Worm (Caenorhabditis elegans) whole organism, midembryonic: Measurements from ENCODE around the gene F21F8.5.

ENCODE experiments used
- T22C8.4 ChIP-seq: fragments of 200-800 bp; sonication (Bioruptor generic); IDR thresholded peaks from 2 replicates; pipeline ENCODE4 v1.3.6; 2022; ENCODE audit warnings: missing genetic modification characterization, missing compliant biosample characterization
- cog-1 ChIP-seq: sonication (generic microtip); optimal IDR thresholded peaks from 2 replicates; lab custom pipeline; 2016; ENCODE audit warnings: missing genetic modification characterization, missing compliant biosample characterization
- flt-1 ChIP-seq: fragments of 200-800 bp; sonication (Bioruptor generic); IDR thresholded peaks from 2 replicates; pipeline ENCODE4 v1.3.6; 2022; ENCODE audit warnings: missing genetic modification characterization, missing compliant biosample characterization
- klf-2 ChIP-seq: fragments of 200-800 bp; sonication (Bioruptor generic); conservative IDR thresholded peaks from 2 replicates; pipeline ENCODE4 v1.3.6; 2022; ENCODE audit warnings: missing genetic modification reagents, missing genetic modification characterization, missing compliant biosample characterization
- med-1 ChIP-seq: sonication (generic microtip); optimal IDR thresholded peaks from 2 replicates; lab custom pipeline; 2017; ENCODE audit warnings: missing genetic modification characterization, mild to moderate bottlenecking, missing compliant biosample characterization, antibody characterized with exemption, missing genetic modification reagents; ENCODE audit not compliant: insufficient read depth
- ref-1 ChIP-seq: fragments of 200-800 bp; sonication (Bioruptor generic); conservative IDR thresholded peaks from 2 replicates; pipeline ENCODE4 v1.3.6; 2022; ENCODE audit warnings: missing genetic modification reagents, missing genetic modification characterization, missing compliant biosample characterization
- tab-1 ChIP-seq: fragments of 200-800 bp; sonication (Bioruptor generic); IDR thresholded peaks from 2 replicates; pipeline ENCODE4 v1.3.6; 2022; ENCODE audit warnings: missing genetic modification characterization, missing compliant biosample characterization
- ztf-23 ChIP-seq: fragments of 200-800 bp; sonication (Bioruptor generic); IDR thresholded peaks from 2 replicates; pipeline ENCODE4 v1.3.6; 2022; ENCODE audit warnings: missing genetic modification reagents, missing genetic modification characterization, missing compliant biosample characterization
- ztf-29 ChIP-seq: fragments of 200-800 bp; sonication (Bioruptor generic); IDR thresholded peaks from 2 replicates; pipeline ENCODE4 v1.3.6; 2022; ENCODE audit warnings: missing genetic modification reagents, missing genetic modification characterization, missing compliant biosample characterization

F21F8.5 gene

DNA sequence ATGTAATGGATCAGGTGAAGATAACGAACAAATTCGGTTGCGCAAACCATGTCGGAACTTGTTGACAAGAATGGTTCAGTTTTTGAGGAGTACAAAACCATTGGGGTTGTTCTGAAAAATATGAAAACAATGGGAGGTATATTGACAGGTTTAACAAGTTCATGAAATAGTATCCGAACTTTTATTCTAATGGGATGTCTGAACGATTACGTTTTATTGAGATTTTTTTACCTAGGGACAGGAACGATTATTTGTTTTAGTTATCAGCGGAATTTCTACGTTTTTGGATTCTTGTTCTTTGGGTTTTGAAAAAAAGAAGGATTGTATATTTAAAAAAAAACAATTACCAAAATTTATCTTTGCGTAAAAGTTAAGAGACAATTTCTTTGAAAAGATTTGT, 14.6 kb upstream of the F21F8.5 start, which contains the start of gene str-135:
str-135 (minus strand) TSS at position 101 of the 400 bp plus-strand sequence.
- no peak for TF ChIP-seq med-1 (GFP tag; lab: Kevin White, UChicago)
- TF ChIP-seq tab-1 (GFP tag; lab: Robert Waterston, UW), result no peak
- no peak for TF ChIP-seq cog-1 (tag; lab: Kevin White, UChicago)
- TF ChIP-seq ztf-29 (GFP tag; lab: Robert Waterston, UW), result no peak
- no peak for TF ChIP-seq T22C8.4 (GFP tag; lab: Robert Waterston, UW)
- TF ChIP-seq klf-2 (GFP tag; lab: Robert Waterston, UW), result no peak
- TF ChIP-seq ref-1 (GFP tag; lab: Robert Waterston, UW), result no peak
- no peak for TF ChIP-seq ztf-23 (GFP tag; lab: Robert Waterston, UW)
- no peak for TF ChIP-seq flt-1 (GFP tag; lab: Robert Waterston, UW)

DNA sequence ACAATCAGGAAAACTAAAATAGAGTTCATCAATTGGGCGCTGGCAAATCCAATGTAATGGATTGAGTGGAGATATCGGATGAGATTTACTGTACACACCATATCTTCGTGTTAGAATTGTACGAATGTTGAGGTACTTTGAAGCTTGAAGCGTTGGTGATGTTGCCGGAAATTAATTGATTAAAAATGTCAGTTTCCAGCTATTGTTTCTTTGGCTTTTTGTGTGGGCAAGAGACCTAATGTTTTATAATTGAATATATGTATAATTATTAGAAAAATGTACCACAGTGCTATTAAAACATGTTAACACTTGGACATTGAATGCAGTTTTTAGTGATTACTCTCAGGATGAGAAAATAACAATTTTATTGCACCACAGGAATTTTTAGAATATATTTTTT, 12.7 kb upstream of the F21F8.5 start, which contains the start of gene str-136:
str-136 (minus strand) TSS at position 101 of the 400 bp plus-strand sequence.
- TF ChIP-seq cog-1 (tag; lab: Kevin White, UChicago), result no peak
- no peak for TF ChIP-seq ztf-29 (GFP tag; lab: Robert Waterston, UW)
- TF ChIP-seq flt-1 (GFP tag; lab: Robert Waterston, UW), result no peak
- TF ChIP-seq ref-1 (GFP tag; lab: Robert Waterston, UW), result no peak
- TF ChIP-seq ztf-23 (GFP tag; lab: Robert Waterston, UW), result no peak
- TF ChIP-seq T22C8.4 (GFP tag; lab: Robert Waterston, UW), result no peak
- TF ChIP-seq tab-1 (GFP tag; lab: Robert Waterston, UW), result no peak
- TF ChIP-seq klf-2 (GFP tag; lab: Robert Waterston, UW), result no peak

DNA sequence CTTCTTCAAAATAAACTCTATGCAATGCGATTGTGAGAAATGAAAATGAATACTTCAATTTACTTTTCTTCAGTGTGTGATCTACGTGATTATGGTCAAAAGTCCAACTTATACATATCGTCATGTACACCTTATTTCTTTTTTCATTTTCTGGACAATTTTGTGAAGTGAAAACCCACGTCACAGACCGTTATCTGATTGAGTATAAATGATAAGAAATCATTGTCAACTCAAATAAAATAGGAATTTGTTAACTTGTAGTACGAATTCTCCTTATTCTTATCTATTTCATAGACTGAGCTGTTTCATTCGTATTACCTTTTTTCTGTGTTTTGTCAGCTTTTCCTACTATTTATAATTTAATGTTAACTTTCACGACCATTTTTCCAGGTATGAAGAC, 5.9 kb upstream of the F21F8.5 start, which contains the start of gene asp-5:
asp-5 (plus strand) TSS at position 391 of the 400 bp plus-strand sequence.
- TF ChIP-seq klf-2 (GFP tag; lab: Robert Waterston, UW) (no peak), flt-1 (GFP tag; lab: Robert Waterston, UW) (no peak), ztf-23 (GFP tag; lab: Robert Waterston, UW) (no peak), T22C8.4 (GFP tag; lab: Robert Waterston, UW) (no peak), tab-1 (GFP tag; lab: Robert Waterston, UW) (no peak), med-1 (GFP tag; lab: Kevin White, UChicago) (no peak)

DNA sequence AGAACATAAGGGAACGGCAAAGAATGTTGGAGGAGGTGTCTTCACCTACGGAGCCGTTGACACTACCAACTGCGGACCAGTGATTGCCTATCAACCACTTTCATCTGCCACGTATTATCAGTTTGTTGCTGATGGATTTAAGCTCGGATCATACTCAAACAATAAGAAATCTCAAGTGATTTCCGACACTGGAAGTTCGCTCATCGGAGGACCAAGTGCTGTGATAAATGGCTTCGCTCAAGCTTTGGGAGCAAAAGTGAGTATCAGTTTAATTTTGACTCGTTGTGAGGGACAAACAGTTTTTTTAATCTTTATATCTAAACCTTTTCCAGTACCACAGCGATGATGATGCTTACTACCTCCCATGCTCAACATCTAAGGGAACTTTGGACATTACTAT, 5.3 kb upstream of the F21F8.5 start:
- TF ChIP-seq ztf-23 (GFP tag; lab: Robert Waterston, UW) (no peak), T22C8.4 (GFP tag; lab: Robert Waterston, UW) (no peak), tab-1 (GFP tag; lab: Robert Waterston, UW) (no peak), ztf-29 (GFP tag; lab: Robert Waterston, UW) (no peak), ref-1 (GFP tag; lab: Robert Waterston, UW) (no peak), med-1 (GFP tag; lab: Kevin White, UChicago) (no peak), klf-2 (GFP tag; lab: Robert Waterston, UW) (no peak), flt-1 (GFP tag; lab: Robert Waterston, UW) (no peak), cog-1 (tag; lab: Kevin White, UChicago) (no peak)

DNA sequence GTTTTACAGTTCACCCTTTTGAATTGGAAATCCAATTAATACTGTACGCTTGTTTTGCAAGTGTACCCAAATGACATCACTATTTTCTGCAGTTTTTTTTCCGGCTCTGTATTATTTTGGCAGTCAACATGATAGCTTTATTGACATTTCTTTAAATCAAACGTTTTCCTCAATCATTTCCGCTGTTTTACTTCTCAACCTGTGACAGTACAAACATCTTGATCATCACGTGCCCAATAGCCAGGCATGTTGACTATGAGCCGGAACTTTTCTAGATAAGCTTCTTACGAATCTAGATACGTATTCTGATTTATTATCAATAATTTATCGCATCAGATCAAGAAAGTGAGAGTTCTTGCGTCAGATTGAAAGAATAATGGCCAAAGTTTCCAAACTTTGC, 3.7 kb upstream of the F21F8.5 start:
- no peak for TF ChIP-seq ref-1 (GFP tag; lab: Robert Waterston, UW)
- no peak for TF ChIP-seq klf-2 (GFP tag; lab: Robert Waterston, UW)
- TF ChIP-seq ztf-23 (GFP tag; lab: Robert Waterston, UW), result no peak
- no peak for TF ChIP-seq cog-1 (tag; lab: Kevin White, UChicago)
- no peak for TF ChIP-seq med-1 (GFP tag; lab: Kevin White, UChicago)
- TF ChIP-seq T22C8.4 (GFP tag; lab: Robert Waterston, UW), result no peak
- TF ChIP-seq tab-1 (GFP tag; lab: Robert Waterston, UW), result no peak
- no peak for TF ChIP-seq ztf-29 (GFP tag; lab: Robert Waterston, UW)
- TF ChIP-seq flt-1 (GFP tag; lab: Robert Waterston, UW), result no peak

DNA sequence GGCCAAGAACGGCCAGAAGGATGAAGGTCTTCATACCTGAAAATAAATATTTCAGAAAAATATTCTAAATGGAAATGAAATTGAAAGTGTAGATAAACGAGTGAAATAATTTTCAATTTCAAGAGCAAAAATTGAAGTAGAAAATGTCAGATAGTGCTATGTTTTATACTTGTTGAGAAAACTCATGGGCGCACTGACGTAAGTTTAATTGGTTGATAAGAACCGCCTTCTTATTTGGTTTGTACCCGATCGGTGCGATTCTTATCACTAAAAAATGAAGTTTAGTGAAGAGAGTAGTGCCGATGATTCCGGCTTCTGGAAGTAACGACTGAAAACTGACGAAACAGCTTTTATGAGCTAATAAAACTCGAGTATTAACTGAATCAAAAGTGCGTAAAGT, 2.8 kb upstream of the F21F8.5 start, which contains the start of the genes asp-6 and asp-12:
asp-6 (minus strand) TSS at position 36 of the 400 bp plus-strand sequence.
asp-12 (plus strand) TSS at position 309 of the 400 bp plus-strand sequence.
- TF ChIP-seq ref-1 (GFP tag; lab: Robert Waterston, UW), result no peak
- no peak for TF ChIP-seq klf-2 (GFP tag; lab: Robert Waterston, UW)
- TF ChIP-seq flt-1 (GFP tag; lab: Robert Waterston, UW), result no peak
- TF ChIP-seq ztf-23 (GFP tag; lab: Robert Waterston, UW), result no peak
- no peak for TF ChIP-seq tab-1 (GFP tag; lab: Robert Waterston, UW)
- TF ChIP-seq cog-1 (tag; lab: Kevin White, UChicago), result no peak
- no peak for TF ChIP-seq ztf-29 (GFP tag; lab: Robert Waterston, UW)
- TF ChIP-seq T22C8.4 (GFP tag; lab: Robert Waterston, UW), result no peak
- no peak for TF ChIP-seq med-1 (GFP tag; lab: Kevin White, UChicago)

DNA sequence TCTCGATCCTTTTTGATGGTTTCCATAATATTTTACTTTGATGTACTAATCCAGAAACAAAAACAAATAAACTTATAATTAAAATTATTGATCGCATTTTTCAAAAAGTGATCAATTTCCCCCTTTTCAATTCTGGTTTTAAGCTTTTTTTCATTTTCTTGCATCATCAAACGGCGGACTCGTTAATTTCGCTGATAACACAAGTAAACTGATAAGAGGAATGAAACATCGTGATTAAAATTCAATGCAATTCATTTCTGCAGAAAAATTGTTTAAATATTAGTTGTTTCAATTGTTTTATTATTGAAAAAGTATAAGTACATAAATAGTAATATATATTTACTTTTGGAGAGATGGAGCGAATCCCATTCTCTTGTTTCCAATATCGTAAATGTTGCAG, 1.1 kb upstream of the F21F8.5 start:
- TF ChIP-seq cog-1 (tag; lab: Kevin White, UChicago) (no peak), klf-2 (GFP tag; lab: Robert Waterston, UW) (no peak), ztf-29 (GFP tag; lab: Robert Waterston, UW) (no peak), med-1 (GFP tag; lab: Kevin White, UChicago) (no peak), flt-1 (GFP tag; lab: Robert Waterston, UW) (no peak), tab-1 (GFP tag; lab: Robert Waterston, UW) (no peak), ref-1 (GFP tag; lab: Robert Waterston, UW) (no peak), ztf-23 (GFP tag; lab: Robert Waterston, UW) (no peak), T22C8.4 (GFP tag; lab: Robert Waterston, UW) (no peak)

DNA sequence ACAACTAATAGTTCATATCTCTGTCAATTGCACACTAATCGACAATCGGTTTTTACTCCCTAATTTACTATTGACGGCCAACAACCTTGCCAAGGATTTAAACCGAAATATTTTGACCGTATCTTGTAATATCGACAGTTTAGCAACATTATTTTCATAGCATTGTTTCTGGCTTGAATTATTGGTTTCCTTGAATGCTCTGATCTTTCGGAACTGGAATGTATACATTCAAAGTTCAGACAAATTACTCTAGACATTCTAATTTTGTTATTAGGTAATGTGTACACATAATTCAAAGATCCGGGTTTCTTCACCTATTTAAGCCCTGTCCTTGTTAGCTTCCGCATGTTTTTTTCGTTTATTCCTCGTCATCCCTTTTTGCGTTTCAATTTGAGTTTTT, 2.2 kb downstream of the F21F8.5 start, which contains the start of gene C16D9.9:
C16D9.9 (plus strand) TSS at position 301 of the 400 bp plus-strand sequence.
- TF ChIP-seq med-1 (GFP tag; lab: Kevin White, UChicago) (no peak), ztf-29 (GFP tag; lab: Robert Waterston, UW) (no peak), flt-1 (GFP tag; lab: Robert Waterston, UW) (no peak), ztf-23 (GFP tag; lab: Robert Waterston, UW) (no peak), tab-1 (GFP tag; lab: Robert Waterston, UW) (no peak), T22C8.4 (GFP tag; lab: Robert Waterston, UW) (no peak), ref-1 (GFP tag; lab: Robert Waterston, UW) (no peak), cog-1 (tag; lab: Kevin White, UChicago) (no peak), klf-2 (GFP tag; lab: Robert Waterston, UW) (no peak)
